Worm (Caenorhabditis elegans) whole organism, early embryonic: ENCODE results near the gene sto-5.

Experiments used
- B0310.2 ChIP-seq: sonication (generic microtip); optimal IDR thresholded peaks from 2 replicates; lab custom pipeline; 2016; ENCODE audit warnings: mild to moderate bottlenecking, missing genetic modification characterization, missing compliant biosample characterization
- F13C5.2 ChIP-seq: sonication (generic microtip); optimal IDR thresholded peaks from 2 replicates; lab custom pipeline; 2017; ENCODE audit warnings: mild to moderate bottlenecking, missing genetic modification characterization, inconsistent platforms, missing compliant biosample characterization
- aly-1 ChIP-seq: sonication (generic microtip); optimal IDR thresholded peaks from 2 replicates; lab custom pipeline; 2016; ENCODE audit warnings: missing genetic modification characterization, missing compliant biosample characterization
- ama-1 ChIP-seq: fragments of 150-350 bp; optimal IDR thresholded peaks from 2 replicates; lab custom pipeline; 2014
- ceh-13 ChIP-seq: fragments of 200-800 bp; sonication (Bioruptor generic); optimal IDR thresholded peaks from 2 replicates; lab custom pipeline; 2018; ENCODE audit warnings: mild to moderate bottlenecking, missing genetic modification characterization, missing compliant biosample characterization
- ceh-36 ChIP-seq: sonication (generic microtip); optimal IDR thresholded peaks from 2 replicates; lab custom pipeline; 2016; ENCODE audit warnings: missing genetic modification characterization, inconsistent platforms, missing compliant biosample characterization
- ets-7 ChIP-seq: sonication (generic microtip); optimal IDR thresholded peaks from 2 replicates; lab custom pipeline; 2016; ENCODE audit warnings: missing genotype, missing genetic modification characterization, missing compliant biosample characterization
- flt-1 ChIP-seq: fragments of 200-800 bp; sonication (Bioruptor generic); IDR thresholded peaks from 2 replicates; pipeline ENCODE4 v1.3.6; 2022; ENCODE audit warnings: missing genetic modification characterization, missing compliant biosample characterization
- hmbx-1 ChIP-seq: sonication (generic microtip); optimal IDR thresholded peaks from 2 replicates; lab custom pipeline; 2016; ENCODE audit warnings: mild to moderate bottlenecking, missing genetic modification characterization, missing compliant biosample characterization
- hmg-4 ChIP-seq: fragments of 200-800 bp; sonication (Bioruptor generic); optimal IDR thresholded peaks from 2 replicates; lab custom pipeline; 2018; ENCODE audit warnings: mild to moderate bottlenecking, missing genetic modification characterization, missing compliant biosample characterization
- pes-1 ChIP-seq: fragments of 200-800 bp; sonication (Bioruptor generic); IDR thresholded peaks from 2 replicates; pipeline ENCODE4 v1.3.6; 2022; ENCODE audit warnings: missing genetic modification reagents, missing genetic modification characterization, missing compliant biosample characterization
- scrt-1 ChIP-seq: fragments of 200-800 bp; sonication (Bioruptor generic); IDR thresholded peaks from 2 replicates; pipeline ENCODE4 v1.3.6; 2022; ENCODE audit warnings: missing genetic modification characterization, missing compliant biosample characterization
- sea-1 ChIP-seq: fragments of 200-800 bp; sonication (Bioruptor generic); conservative IDR thresholded peaks from 2 replicates; pipeline ENCODE4 v1.3.6; 2022; ENCODE audit warnings: missing genetic modification characterization, missing compliant biosample characterization
- tra-4 ChIP-seq: sonication (generic microtip); optimal IDR thresholded peaks from 2 replicates; lab custom pipeline; 2017; ENCODE audit warnings: missing genetic modification characterization, missing compliant biosample characterization

- TF ChIP-seq flt-1 (GFP tag; lab: Robert Waterston, UW) (no peak), ets-7 (tag; lab: Kevin White, UChicago) (no peak), ama-1 (lab: Kevin White, UChicago) (no peak), ceh-36 (tag; lab: Kevin White, UChicago) (no peak), sea-1 (GFP tag; lab: Robert Waterston, UW) (no peak), pes-1 (no peak), hmg-4 (no peak), B0310.2 (tag; lab: Kevin White, UChicago) (no peak), F13C5.2 (tag; lab: Kevin White, UChicago) (no peak), ceh-13 (no peak), aly-1 (tag; lab: Kevin White, UChicago) (no peak), hmbx-1 (tag; lab: Kevin White, UChicago) (no peak), tra-4 (tag; lab: Kevin White, UChicago) (no peak), scrt-1 (GFP tag; lab: Robert Waterston, UW) (no peak)
Observed at ce11 chrX:16825358-16825757, at the start of gene sto-5.
